Worm (Caenorhabditis elegans): ENCODE measurements around the gene F39B3.7.

F39B3.7 gene

DNA sequence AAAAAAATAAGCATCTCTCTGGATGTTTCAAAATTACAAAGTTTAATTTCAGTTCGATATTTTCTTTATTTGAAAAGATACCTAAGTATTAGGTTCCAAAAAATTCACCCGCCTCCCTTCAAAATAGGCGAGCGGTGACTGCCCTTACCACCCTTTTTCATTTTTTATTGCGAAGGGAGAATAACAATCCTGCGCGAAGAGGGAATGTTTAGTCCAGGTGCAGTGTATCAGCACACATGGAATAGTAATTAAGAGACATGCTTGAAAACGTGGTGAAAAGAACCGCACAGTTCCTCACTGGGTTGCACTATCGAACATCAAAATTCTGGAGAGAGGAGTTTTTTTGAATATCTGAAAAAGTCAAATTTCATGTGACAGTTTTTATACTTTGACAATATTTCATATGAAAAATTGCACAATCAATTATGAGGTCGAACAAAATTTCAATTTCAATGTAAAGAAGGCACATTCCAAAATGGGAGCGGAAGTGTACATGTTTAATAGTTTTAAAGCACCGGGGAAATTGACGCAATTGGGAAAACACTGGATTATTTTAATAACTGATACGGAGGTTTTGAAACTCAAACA, 22.8 kb downstream of the F39B3.7 start:
- TF ChIP-seq nhr-6 (tag; optimal IDR thresholded peaks at IDR 0.05) (peak; percentile 23), daf-19 (GFP tag; conservative IDR thresholded peaks at IDR 0.05) (peak; percentile 84), nhr-42 (GFP tag; IDR thresholded peaks at IDR 0.05) (peak; percentile 98), F10B5.3 (tag; optimal IDR thresholded peaks at IDR 0.05) (peak; percentile 94), madf-5 (GFP tag; IDR thresholded peaks at IDR 0.05) (peak in 1 of 2 experiments; percentile 90; a peak in 1 of 4 replicates), ZK337.2 (GFP tag; IDR thresholded peaks at IDR 0.05) (peak; percentile 76; the same call in 1 of the 2 replicates), nhr-237 (tag; optimal IDR thresholded peaks at IDR 0.05) (peak; percentile 41), D1046.2 (GFP tag; IDR thresholded peaks at IDR 0.05) (peak; percentile 91), T26A8.4 (GFP tag; IDR thresholded peaks at IDR 0.05) (peak; percentile 98), lin-29 (GFP tag; IDR thresholded peaks at IDR 0.05) (peak; percentile 90), fos-1 (tag; optimal IDR thresholded peaks at IDR 0.05) (no peak), hlh-30 (tag; optimal IDR thresholded peaks at IDR 0.05; ENCODE audit: insufficient read depth) (peak; percentile 53), attf-4 (tag; optimal IDR thresholded peaks at IDR 0.05) (no peak), dve-1 (tag; optimal IDR thresholded peaks at IDR 0.05; ENCODE audit: insufficient read depth) (peak; percentile 84), mxl-3 (GFP tag; optimal IDR thresholded peaks at IDR 0.05) (peak; percentile 79), mxl-2 (GFP tag; conservative IDR thresholded peaks at IDR 0.05) (peak; percentile 48; the same call in 1 of the 2 replicates), ztf-7 (tag; optimal IDR thresholded peaks at IDR 0.05) (peak; percentile 68), tag-97 (GFP tag; IDR thresholded peaks at IDR 0.05) (no peak), vab-7 (GFP tag; IDR thresholded peaks at IDR 0.05) (peak; percentile 91), unc-130 (GFP tag; optimal IDR thresholded peaks at IDR 0.05) (no peak), pqm-1 (tag; optimal IDR thresholded peaks at IDR 0.05) (no peak), ceh-82 (tag; optimal IDR thresholded peaks at IDR 0.05) (no peak), ceh-28 (tag; optimal IDR thresholded peaks at IDR 0.05) (no peak), T20F7.1 (GFP tag; optimal IDR thresholded peaks at IDR 0.05) (peak; percentile 84), mdt-29 (GFP tag; IDR thresholded peaks at IDR 0.05) (peak; percentile 78), egl-43 (GFP tag; IDR thresholded peaks at IDR 0.05) (no peak; the same call in 1 of the 2 replicates), aly-2 (tag; optimal IDR thresholded peaks at IDR 0.05) (no peak), hif-1 (tag; optimal IDR thresholded peaks at IDR 0.05) (peak in 1 of 2 experiments; percentile 30), ceh-62 (tag; optimal IDR thresholded peaks at IDR 0.05) (no peak), ama-1 (optimal IDR thresholded peaks at IDR 0.05) (no peak), mep-1 (tag; optimal IDR thresholded peaks at IDR 0.05) (peak; percentile 91), lin-1 (GFP tag; IDR thresholded peaks at IDR 0.05) (peak; percentile 73; the same call in 1 of the 2 replicates), mdl-1 (tag; optimal IDR thresholded peaks at IDR 0.05) (peak; percentile 21 to 68), php-3 (GFP tag; IDR thresholded peaks at IDR 0.05) (peak; percentile 93), zfp-2 (tag; optimal IDR thresholded peaks at IDR 0.05) (peak; percentile 51), F26F4.8 (GFP tag; conservative IDR thresholded peaks at IDR 0.05) (no peak), zip-2 (tag; optimal IDR thresholded peaks at IDR 0.05) (peak; percentile 75), lin-38 (GFP tag; IDR thresholded peaks at IDR 0.05) (peak; percentile 85), nhr-11 (tag; optimal IDR thresholded peaks at IDR 0.05) (peak; percentile 56), tra-1 (GFP tag; IDR thresholded peaks at IDR 0.05) (peak; percentile 86; the same call in 1 of the 2 replicates), lsy-2 (tag; optimal IDR thresholded peaks at IDR 0.05) (peak; percentile 61 to 82), lir-3 (tag; optimal IDR thresholded peaks at IDR 0.05) (peak; percentile 15), ZK546.5 (tag; optimal IDR thresholded peaks at IDR 0.05) (no peak), ceh-20 (GFP tag; IDR thresholded peaks at IDR 0.05) (peak; percentile 93), nhr-10 (tag; optimal IDR thresholded peaks at IDR 0.05) (no peak), ceh-32 (tag; optimal IDR thresholded peaks at IDR 0.05; ENCODE audit: poor library complexity) (peak; percentile 70), dmd-9 (GFP tag; IDR thresholded peaks at IDR 0.05) (peak; percentile 78), unc-39 (tag; optimal IDR thresholded peaks at IDR 0.05) (no peak), F37D6.2 (tag; optimal IDR thresholded peaks at IDR 0.05) (peak; percentile 95), nhr-41 (GFP tag; IDR thresholded peaks at IDR 0.05) (peak; percentile 80), zag-1 (tag; optimal IDR thresholded peaks at IDR 0.05) (peak; percentile 46)

Data from whole organism, L4 larva.